Worm (Caenorhabditis elegans): Measurements from ENCODE around the gene C07A9.5.
"Not testable (repeated sequence)": the region's sequence is repeated elsewhere in the genome, so short reads cannot be mapped to it uniquely, and the experiment has no call there.

The C07A9.5 gene

DNA sequence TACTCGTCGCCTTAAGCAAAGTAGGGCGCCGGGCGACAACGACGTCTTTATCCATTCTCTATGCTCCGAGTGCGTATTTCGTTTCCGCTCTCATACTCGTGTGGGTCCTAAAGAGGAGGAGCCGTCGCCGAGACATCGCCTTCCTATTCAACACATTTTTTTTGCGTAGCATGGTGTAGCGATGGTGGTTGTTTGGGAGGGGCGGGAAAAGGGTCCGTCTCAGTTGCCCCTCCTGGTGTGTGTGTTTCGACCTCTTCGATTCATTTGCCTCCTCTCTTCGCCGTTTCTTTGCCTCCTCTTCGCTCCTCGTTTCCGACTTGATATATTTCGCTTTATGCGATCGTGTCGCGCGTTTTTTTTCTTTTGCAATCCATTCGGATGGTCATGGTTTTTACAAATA is 19.2 kb upstream of the C07A9.5 start:
- TF ChIP-seq unc-62 (GFP tag; optimal IDR thresholded peaks at IDR 0.05), result no peak

DNA sequence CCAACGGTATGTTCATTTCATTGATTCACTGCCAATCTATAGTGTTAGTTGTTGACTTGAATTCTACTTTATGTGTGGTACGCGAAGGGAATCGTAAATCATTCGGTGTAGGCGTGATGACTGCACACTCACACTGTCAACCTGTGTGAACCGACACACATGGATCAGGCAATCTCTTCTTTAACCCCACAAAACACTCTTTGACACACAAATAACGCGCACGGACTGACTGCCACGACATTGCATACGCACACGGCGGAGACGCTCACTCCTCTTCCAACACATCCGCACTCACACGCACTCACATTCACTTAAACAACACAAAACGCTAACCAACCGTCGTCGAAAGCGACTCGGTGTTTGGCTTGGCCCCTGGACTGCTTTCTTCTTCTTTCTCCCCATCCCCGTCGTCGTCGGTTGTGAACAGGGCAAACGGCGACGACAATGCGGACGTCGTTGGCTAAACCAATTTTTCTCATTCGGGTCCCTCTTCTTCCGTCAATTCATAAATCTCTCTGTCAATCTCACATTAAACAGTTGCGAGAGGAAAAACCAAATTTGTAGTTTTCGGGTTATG is 17.6 kb upstream of the C07A9.5 start:
- no peak for TF ChIP-seq unc-62 (GFP tag; optimal IDR thresholded peaks at IDR 0.05)

DNA sequence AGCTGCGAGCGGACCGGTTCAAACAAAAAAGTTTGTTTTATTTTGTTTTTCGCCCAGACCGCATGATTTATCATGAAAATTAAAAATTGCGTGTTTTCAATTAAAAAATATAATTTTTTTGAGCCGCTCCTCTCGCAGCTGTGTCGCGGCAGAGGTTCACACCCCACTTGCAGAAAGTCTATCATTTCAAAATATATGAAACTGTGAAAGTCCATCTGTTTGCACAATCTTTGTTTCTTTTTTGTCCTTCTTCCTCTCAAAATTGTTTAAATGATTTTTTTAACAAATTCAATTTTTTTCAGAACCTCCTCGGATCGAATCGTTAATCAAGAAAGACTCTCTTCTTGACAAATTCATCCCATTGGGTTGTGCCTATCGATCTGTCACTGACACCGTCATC is 16.9 kb upstream of the C07A9.5 start, which contains the start of gene tlk-1:
Gene tlk-1 (plus strand): TSS at position 301 of the 400 bp plus-strand sequence.
- no peak for TF ChIP-seq unc-62 (GFP tag; optimal IDR thresholded peaks at IDR 0.05)

DNA sequence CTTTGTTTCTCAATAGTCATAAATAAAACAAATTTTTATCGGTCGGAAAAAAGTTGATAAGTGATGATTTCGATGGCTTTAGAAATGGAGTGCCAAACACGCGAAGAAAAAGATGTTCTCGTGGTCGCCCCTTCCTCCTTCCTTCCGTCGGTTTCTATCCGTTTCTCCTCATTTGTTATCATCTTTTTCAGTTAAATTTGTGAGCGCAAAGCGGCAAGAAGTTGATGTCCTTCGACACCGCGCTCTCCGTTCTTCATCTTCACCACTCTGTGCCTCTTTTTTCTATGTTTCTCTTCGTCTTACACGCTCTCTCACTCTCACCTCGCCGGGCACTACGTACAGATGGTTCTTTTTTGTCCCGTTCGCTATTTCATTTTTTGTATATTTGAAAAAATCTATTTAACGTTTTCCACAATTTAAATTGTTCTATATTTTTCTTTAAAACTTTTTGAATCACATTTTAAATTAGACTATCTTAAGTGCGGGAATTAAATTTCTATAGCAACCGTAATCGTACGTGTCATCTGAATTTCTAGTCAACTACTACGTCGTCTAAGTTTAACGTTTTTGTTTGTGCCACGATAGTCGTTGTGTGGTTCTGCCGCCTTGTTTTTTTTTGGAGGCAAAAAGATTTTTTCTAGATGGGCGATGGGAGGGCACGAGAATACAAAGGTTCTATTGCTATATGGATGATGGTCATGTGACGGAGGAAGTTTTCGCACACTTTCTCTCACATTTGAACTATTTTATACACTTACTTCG is 16.2 kb upstream of the C07A9.5 start:
- TF ChIP-seq unc-62 (GFP tag; optimal IDR thresholded peaks at IDR 0.05), result no peak

DNA sequence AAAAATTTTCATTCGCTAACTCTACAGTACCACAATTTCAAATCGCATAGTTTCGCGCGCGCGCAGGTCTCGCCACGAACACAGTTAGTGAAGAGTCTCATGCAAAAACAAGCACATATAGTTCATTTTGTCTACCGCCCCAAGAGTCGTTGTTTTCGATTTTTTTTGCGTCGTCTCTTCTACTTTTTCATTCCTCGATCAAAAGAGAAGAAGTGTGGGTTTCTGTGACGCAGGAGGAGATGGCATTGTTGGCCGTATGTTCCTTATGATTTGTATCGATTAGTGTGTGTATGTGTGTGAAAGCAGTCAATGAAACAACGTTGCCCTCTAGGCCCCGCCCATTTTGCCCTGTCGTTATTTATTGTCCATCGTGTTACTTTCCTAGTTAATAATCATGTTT is 15.3 kb upstream of the C07A9.5 start:
- no peak for TF ChIP-seq unc-62 (GFP tag; optimal IDR thresholded peaks at IDR 0.05)

DNA sequence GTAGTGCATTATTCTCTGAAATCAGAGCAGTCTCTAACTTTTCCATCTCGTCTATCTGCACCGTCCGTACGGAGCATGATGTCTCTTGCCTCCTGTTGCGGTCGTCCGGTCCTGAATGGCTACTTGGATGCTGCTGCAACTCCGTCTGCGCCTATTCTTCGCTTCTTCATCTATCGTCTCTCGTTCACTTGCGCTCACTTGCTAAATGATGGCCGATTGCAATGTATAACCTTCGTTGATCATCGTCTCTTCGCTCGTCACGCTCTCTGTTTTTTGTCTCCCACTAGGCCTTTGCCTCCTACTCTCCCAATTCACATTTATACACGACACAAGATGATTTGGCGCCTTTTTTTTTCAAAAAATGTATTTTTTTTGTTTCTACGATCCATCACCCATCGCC is 14.7 kb upstream of the C07A9.5 start:
- no peak for TF ChIP-seq unc-62 (GFP tag; optimal IDR thresholded peaks at IDR 0.05)

DNA sequence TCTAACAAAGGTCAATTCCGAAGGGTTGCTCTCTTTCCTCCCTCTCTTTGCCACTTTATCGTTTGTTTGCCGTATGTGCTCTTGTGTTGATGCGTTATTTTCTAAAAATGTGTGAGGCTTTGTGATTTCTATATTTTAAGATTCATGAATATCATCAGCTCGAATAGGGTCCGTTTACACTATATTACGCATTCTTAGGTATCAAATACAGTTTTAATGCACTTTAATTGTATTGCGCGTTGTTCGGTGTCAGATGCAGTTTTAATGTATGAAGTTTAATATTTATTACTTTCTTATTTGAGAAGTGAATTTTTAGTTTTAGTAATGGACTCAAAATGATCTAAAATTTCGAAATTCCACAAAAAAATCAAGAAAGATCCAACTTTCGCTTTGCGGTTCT is 13.8 kb upstream of the C07A9.5 start, which contains the start of gene bud-31:
Gene bud-31 (minus strand): TSS at position 101 of the 400 bp plus-strand sequence.
- no peak for TF ChIP-seq unc-62 (GFP tag; optimal IDR thresholded peaks at IDR 0.05)

DNA sequence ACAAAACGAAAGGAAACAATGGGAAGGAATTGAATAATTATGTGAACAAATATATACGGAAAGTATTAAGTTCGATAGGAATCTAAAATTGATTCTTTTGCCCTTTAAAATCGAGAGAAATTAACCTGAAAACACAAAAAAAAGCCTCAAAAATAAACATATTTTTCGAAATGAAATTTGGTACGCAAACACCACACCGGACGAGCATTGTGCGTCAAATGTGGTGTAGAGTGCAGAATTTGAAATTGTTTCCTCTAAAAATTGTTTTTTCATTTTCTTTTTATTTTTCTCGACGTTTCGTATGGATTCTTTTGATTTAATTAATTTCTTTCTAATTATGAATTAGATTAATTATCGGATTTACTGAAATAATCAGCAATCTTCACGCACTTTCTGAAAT is 12.8 kb upstream of the C07A9.5 start:
- TF ChIP-seq unc-62 (GFP tag; optimal IDR thresholded peaks at IDR 0.05), result no peak

DNA sequence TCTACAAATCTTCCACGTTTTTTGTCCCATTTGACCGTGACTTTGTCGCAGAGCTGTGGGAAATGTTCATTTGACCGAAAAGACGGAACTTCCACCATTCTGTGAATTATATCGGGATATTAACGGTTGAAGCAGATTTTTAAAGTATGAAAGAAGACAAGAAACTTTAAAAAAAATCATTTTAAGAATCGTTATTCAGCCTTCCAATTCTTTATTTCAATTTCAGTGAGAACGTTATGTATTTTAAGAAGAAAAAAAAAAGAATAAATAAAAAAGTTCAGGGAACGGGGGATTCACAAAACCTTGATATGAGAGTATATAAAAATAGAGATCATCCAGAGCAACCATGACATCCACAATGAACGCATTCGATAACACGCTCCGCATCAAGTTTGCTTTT is 11.8 kb upstream of the C07A9.5 start, which contains the start of gene set-3:
Gene set-3 (minus strand): TSS at position 101 of the 400 bp plus-strand sequence.
- TF ChIP-seq unc-62 (GFP tag; optimal IDR thresholded peaks at IDR 0.05), result no peak

DNA sequence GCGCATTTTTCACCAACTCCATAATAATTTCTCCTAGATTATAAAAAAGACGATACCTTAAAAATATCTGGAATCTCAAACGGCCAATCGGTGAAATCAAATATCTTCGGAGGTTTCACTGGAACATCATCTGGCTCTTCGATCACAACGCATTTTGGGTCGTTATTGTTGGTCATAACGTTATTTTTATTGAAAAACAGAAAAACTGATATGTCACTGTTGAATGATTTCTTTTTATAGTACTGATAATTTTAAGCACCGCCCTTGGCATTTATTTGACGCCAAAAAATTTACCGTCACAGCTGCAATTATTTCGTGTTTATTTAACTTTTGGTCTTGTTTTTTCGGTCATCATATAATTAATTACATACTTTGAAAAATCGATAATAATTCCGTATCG is 7.4 kb upstream of the C07A9.5 start, which contains the start of gene best-5:
Gene best-5 (minus strand): TSS at position 210 of the 400 bp plus-strand sequence.
- TF ChIP-seq unc-62 (GFP tag; optimal IDR thresholded peaks at IDR 0.05), result no peak

DNA sequence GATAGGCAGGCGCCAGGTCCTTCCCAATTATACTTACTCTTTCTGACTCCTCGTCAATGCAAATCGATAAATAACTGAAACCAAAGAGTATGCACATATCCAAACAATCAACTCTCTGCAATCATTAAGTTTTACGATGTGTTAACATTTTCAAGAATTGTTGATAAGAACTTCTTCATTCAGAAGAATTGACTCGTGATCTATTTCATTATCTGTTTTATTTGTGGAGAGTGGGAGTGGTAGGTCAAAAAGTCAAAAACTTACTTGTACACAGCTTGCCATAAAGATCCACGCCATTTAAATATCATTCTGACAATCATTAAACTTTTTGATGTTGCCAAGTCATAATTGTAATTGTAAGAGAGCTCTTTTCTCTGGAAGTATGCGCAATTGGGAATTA is 6.7 kb upstream of the C07A9.5 start:
- TF ChIP-seq unc-62 (GFP tag; optimal IDR thresholded peaks at IDR 0.05), result no peak

DNA sequence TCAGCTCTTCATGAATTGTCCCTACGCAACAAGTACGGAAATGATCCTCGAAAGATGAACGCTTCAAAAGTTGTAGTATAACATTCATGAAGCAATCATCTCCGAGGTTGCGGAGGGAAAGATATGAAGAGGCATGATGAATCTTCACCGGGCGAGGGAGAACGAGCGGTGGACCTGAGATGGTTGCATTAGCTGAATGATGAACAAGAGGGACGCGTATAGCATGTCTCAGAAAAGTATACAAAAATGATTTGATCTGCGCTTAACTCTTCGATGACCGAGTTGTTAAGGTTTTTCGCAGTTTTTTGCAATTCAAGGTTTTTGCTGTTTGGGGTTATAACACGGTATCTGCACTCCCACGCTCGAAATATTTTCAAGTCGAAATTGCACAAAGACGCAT is 3.3 kb upstream of the C07A9.5 start, which contains the start of gene C07A9.10:
Gene C07A9.10 (minus strand): TSS at position 101 of the 400 bp plus-strand sequence.
- TF ChIP-seq unc-62 (GFP tag; optimal IDR thresholded peaks at IDR 0.05), result no peak

DNA sequence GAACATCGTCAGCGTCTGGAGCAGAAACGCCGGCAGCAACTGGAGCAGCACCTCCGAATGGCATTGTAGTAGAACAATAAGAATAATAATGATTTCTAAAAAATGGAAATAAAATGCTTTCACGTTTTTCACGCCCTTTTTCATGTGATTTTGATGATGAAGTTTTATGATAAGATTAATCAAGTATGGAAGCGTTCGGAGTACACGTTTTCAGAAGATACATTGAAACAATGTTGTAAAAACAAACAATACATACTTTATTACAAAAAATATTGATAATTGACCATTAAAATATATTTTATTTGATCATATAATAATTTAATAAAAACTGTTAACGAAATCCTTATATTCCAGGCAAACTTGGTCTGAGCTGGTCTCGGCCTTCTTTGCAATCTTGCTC is 1.4 kb downstream of the C07A9.5 start, which contains the start of gene C07A9.13:
Gene C07A9.13 (minus strand): TSS at position 101 of the 400 bp plus-strand sequence.
- not testable (repeated sequence) for TF ChIP-seq unc-62 (GFP tag; optimal IDR thresholded peaks at IDR 0.05)

DNA sequence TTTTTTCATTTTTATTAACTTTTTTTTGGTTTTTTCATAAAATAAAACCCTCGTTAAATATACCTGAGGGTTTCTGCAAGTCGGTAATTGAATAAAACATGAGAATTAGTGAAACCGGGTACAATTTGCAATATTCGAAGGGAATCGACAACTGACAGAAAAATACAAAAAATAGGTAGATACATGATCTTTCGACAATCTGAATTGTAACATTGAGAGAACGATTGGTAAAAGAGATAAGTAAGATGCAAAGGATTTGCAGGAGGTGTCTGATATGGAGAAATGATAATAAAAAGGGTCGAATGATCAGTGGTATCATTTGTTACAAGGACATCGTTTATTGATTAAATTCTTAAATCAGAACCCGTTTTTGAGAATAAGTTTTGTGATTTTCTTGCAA is 3.8 kb downstream of the C07A9.5 start, which contains the start of gene ugt-60:
Gene ugt-60 (minus strand): TSS at position 233 of the 400 bp plus-strand sequence.
- TF ChIP-seq unc-62 (GFP tag; optimal IDR thresholded peaks at IDR 0.05), result no peak

DNA sequence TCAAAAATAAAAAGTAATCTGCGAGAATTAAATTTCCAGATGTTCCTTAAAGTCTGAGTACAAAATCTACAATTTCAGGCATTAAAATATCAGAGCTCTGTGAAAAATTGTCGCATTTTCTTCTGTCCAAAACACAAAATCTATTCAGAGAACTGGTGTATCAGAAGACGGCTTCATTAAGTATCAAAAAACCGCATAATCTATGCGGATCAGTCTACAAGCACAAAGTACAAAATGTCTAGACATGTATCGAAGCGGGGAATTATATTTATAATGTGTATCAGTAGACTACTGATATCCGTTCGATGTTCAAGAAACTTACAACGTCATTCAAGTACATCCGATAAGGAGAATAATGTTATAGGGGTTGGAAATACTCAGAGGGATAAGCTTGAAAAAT is 13.1 kb downstream of the C07A9.5 start:
- TF ChIP-seq unc-62 (GFP tag; optimal IDR thresholded peaks at IDR 0.05), result no peak

DNA sequence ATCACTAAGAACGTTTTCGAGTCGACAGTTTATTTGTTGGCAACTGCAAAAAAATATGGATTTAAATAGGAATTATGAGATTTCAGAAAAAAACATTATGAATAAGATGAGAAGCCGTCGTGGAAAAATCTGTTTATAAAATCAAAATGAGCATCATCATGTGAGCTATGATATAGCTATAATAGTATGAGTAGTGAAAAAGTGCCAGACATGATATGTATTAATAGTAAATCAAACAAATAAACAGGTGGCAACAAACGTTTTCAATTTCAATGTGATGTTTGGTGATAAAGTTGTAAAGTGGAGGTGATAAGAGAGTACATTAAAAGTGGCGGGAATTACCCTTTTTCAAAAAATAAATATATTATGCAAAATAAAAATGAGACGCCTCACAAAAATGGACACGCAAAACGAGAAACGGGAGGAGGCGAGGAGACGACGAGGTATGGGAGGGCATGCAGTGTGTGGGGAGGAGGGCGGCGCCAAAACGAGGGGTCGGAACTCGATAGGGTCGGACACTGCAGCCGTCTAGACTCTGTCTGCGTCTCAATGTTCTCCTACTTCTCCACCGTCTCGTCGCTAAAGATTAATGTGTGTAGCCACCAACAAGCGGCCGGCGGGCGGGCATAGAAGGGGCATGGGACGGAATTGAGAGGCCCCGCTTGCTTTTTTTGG is 14.9 kb downstream of the C07A9.5 start, which contains the start of gene C07A9.9:
Gene C07A9.9 (minus strand): TSS at position 51 of the 675 bp plus-strand sequence.
- no peak for TF ChIP-seq unc-62 (GFP tag; optimal IDR thresholded peaks at IDR 0.05)
